Worm (Caenorhabditis elegans): Measurements from ENCODE around the gene T10H4.13.
"Not testable (repeated sequence)": the region's sequence is repeated elsewhere in the genome, so short reads cannot be mapped to it uniquely, and the experiment has no call there.

Gene T10H4.13

ce11 chrV:15262336-15262735 is 5.0 kb downstream of the T10H4.13 start, which contains the start of gene M01B2.10:
Gene M01B2.10 (minus strand): TSS chrV:15262436.
- not testable (repeated sequence) for TF ChIP-seq tbx-8 (GFP tag; optimal IDR thresholded peaks at IDR 0.05); zip-8 (tag; optimal IDR thresholded peaks at IDR 0.05); M03D4.4 (tag; optimal IDR thresholded peaks at IDR 0.05)

- TF ChIP-seq lin-32 (GFP tag; optimal IDR thresholded peaks at IDR 0.05) = no peak
- no peak for TF ChIP-seq ceh-43 (GFP tag; optimal IDR thresholded peaks at IDR 0.05)
- no peak for TF ChIP-seq elt-3 (tag; optimal IDR thresholded peaks at IDR 0.05)
- TF ChIP-seq unc-39 (tag; optimal IDR thresholded peaks at IDR 0.05) = no peak
- TF ChIP-seq drap-1 (GFP tag; optimal IDR thresholded peaks at IDR 0.05) = no peak
These were observed 7.4 kb downstream of the T10H4.13 start, which contains the start of gene M01B2.8 for ce11 chrV:15259904-15260303. Gene M01B2.8 (plus strand): TSS chrV:15260204.

- no peak for TF ChIP-seq nhr-28 (tag; optimal IDR thresholded peaks at IDR 0.05)
- TF ChIP-seq snpc-4 (tag; optimal IDR thresholded peaks at IDR 0.05) = no peak
- TF ChIP-seq sptf-1 (tag; optimal IDR thresholded peaks at IDR 0.05) = no peak
- TF ChIP-seq ztf-11 (tag; optimal IDR thresholded peaks at IDR 0.05) = no peak
- no peak for TF ChIP-seq lin-32 (GFP tag; optimal IDR thresholded peaks at IDR 0.05)
- no peak for TF ChIP-seq mep-1 (tag; optimal IDR thresholded peaks at IDR 0.05)
- no peak for TF ChIP-seq tbx-8 (GFP tag; optimal IDR thresholded peaks at IDR 0.05)
- no peak for TF ChIP-seq sem-2 (GFP tag; optimal IDR thresholded peaks at IDR 0.05)
- no peak for TF ChIP-seq ceh-83 (GFP tag; optimal IDR thresholded peaks at IDR 0.05)
- no peak for TF ChIP-seq nhr-76 (tag; optimal IDR thresholded peaks at IDR 0.05)
- TF ChIP-seq unc-39 (tag; optimal IDR thresholded peaks at IDR 0.05) = no peak
These were observed 8.3 kb downstream of the T10H4.13 start, which contains the start of gene srsx-37 for ce11 chrV:15259049-15259448. Gene srsx-37 (minus strand): TSS chrV:15259149.

- not testable (repeated sequence) for TF ChIP-seq nhr-237, snpc-4, lsy-2 (tag; optimal IDR thresholded peaks at IDR 0.05)
These were observed 10.6 kb downstream of the T10H4.13 start, which contains the start of gene srsx-39 for ce11 chrV:15256669-15257068. Gene srsx-39 (minus strand): TSS chrV:15256769.

- TF ChIP-seq sptf-1 (tag; optimal IDR thresholded peaks at IDR 0.05) = no peak
- no peak for TF ChIP-seq nhr-28 (tag; optimal IDR thresholded peaks at IDR 0.05)
- no peak for TF ChIP-seq blmp-1 (tag; optimal IDR thresholded peaks at IDR 0.05)
These were observed 13.8 kb downstream of the T10H4.13 start, which contains the start of gene srbc-75 for ce11 chrV:15253529-15253928. Gene srbc-75 (plus strand): TSS chrV:15253829.

ce11 chrV:15252082-15252481 is 15.2 kb downstream of the T10H4.13 start, which contains the start of gene srbc-76:
Gene srbc-76 (plus strand): TSS chrV:15252382.
- no peak for TF ChIP-seq cnd-1 (tag; optimal IDR thresholded peaks at IDR 0.05)
- no peak for TF ChIP-seq elt-1 (tag; optimal IDR thresholded peaks at IDR 0.05; ENCODE audit: borderline replicate concordance, insufficient read depth)
- TF ChIP-seq flh-1 (GFP tag; optimal IDR thresholded peaks at IDR 0.05) = no peak
- TF ChIP-seq blmp-1 (tag; optimal IDR thresholded peaks at IDR 0.05) = no peak
- TF ChIP-seq pha-4 (tag; optimal IDR thresholded peaks at IDR 0.05) = no peak
- no peak for TF ChIP-seq ceh-39 (tag; optimal IDR thresholded peaks at IDR 0.05)
- no peak for TF ChIP-seq ham-2 (GFP tag; optimal IDR thresholded peaks at IDR 0.05)

ce11 chrV:15250304-15250703 is 17.0 kb downstream of the T10H4.13 start, which contains the start of gene srd-28:
Gene srd-28 (plus strand): TSS chrV:15250604.
- TF ChIP-seq unc-120 (tag; optimal IDR thresholded peaks at IDR 0.05; ENCODE audit: poor library complexity, severe bottlenecking); lin-13 (tag; optimal IDR thresholded peaks at IDR 0.05); blmp-1 (tag; optimal IDR thresholded peaks at IDR 0.05): not testable (repeated sequence)

All from whole organism, mixed stage, embryonic.